Worm (Caenorhabditis elegans) whole organism, L4/young adult: ENCODE results near the gene F40G12.10.

Source experiments
- W03F9.2 ChIP-seq: fragments of 150-350 bp; optimal IDR thresholded peaks from 2 replicates; lab custom pipeline; 2014; ENCODE audit warnings: missing biosample characterization, missing genetic modification characterization
- dao-5 ChIP-seq: sonication (generic microtip); optimal IDR thresholded peaks from 2 replicates; lab custom pipeline; 2016; ENCODE audit warnings: missing genotype, missing genetic modification characterization, moderate library complexity, missing compliant biosample characterization
- him-1 ChIP-seq: sonication (generic microtip); optimal IDR thresholded peaks from 2 replicates; lab custom pipeline; 2016; ENCODE audit warnings: missing genotype, missing genetic modification reagents, missing genetic modification characterization, missing compliant biosample characterization

Gene F40G12.10

DNA sequence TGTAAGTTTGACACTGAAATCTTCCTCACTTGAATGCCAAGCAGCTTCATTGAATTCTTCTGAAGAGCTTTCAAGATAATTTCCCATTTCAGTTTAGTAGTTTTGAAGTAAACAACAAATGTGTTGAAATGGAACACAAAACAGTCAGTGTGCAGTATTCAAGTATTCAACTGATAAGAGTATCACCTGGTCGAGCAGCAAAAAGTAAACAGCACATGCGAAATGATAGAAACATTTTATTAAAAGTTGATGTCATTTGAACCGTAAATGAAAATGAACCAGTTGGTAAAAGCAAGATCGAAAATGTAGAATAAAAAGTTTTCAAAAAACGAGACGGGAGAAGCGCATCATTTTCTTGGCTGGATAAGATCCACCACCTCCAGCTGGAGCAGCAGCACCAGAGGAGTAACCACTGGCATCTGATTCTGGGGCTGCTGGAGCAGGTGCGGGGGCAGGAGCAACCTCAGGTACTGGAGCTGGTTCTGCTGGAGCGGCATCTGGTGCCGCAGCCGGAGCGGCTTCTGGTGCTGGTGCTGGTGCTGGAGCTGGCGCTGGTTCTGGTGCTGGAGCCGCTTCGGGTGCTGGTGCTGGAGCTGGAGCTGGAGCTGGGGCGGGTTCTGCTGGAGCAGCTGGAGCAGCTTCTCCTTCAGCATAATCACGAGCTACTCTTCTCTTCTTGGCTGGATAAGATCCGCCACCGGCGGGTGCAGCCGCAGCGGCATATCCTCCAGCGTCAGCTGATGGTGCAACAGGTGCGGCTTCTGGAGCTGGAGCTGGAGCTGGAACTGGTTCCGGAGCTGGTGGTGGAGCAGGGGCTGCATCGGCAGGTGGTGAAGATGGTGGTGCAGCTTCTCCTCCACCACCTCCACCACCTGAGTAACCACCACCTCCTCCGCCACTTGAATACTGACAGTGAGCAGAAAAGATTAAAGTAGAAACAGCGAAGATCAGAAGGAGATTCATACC lies 41.4 kb downstream of the F40G12.10 start, which contains the start of the genes F47B8.4 and F47B8.18:
Gene F47B8.4, minus strand, starts transcription at position 172 of the 966 bp plus-strand sequence.
Gene F47B8.18, minus strand, starts transcription at position 963 of the 966 bp plus-strand sequence.
- no peak for TF ChIP-seq him-1 (tag; lab: Kevin White, UChicago)
- TF ChIP-seq W03F9.2 = no peak
- no peak for TF ChIP-seq dao-5 (tag; lab: Kevin White, UChicago)

DNA sequence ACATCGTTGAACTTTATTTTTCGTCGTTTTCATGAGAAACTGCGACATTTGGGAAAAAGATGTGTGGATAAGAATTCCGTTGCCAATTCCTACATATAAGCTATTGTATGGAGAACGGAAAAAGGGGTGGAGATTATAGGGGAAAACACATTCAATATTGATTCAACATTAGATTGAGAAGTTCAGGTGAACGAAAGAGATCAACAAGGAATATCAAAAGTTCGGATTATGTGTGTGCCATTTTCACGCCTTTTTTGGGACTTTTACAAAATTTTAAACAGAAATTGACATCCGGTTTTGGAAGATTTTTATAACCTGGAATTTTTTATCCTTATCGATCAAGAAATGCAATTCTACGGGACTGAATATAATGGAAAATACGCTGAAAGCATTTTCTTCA lies 44.4 kb downstream of the F40G12.10 start, which contains the start of gene F47B8.5:
Gene F47B8.5, minus strand, starts transcription at position 101 of the 400 bp plus-strand sequence.
- no peak for TF ChIP-seq him-1 (tag; lab: Kevin White, UChicago)
- TF ChIP-seq dao-5 (tag; lab: Kevin White, UChicago) = no peak
- no peak for TF ChIP-seq W03F9.2

- TF ChIP-seq W03F9.2 (no peak), dao-5 (tag; lab: Kevin White, UChicago) (no peak), him-1 (tag; lab: Kevin White, UChicago) (no peak)
These were observed 45.5 kb downstream of the F40G12.10 start, which contains the start of gene pepm-1 for ce11 chrV:14328806-14329205. Gene pepm-1 (plus strand): TSS chrV:14329106.

DNA sequence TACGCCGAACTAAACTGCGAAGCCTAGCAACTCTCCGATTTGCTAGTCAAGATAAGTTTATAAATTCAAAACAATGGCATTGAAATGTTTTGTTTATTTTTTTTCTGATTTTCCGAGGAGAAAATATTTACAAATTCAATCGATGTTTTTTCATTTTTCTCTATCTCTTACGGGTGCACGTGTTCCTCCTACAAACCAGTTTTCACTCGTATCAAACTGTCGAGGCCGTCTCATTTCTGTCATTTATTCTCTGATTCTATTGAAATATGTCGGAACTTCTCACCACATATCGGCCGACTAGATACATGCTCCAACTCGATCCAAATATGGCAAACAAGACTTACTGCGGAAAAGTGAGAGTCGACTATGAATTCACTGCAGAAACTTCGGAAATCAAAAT lies 48.1 kb downstream of the F40G12.10 start, which contains the start of gene F47B8.8:
Gene F47B8.8, plus strand, starts transcription at position 257 of the 400 bp plus-strand sequence.
- no peak for TF ChIP-seq W03F9.2
- TF ChIP-seq dao-5 (tag; lab: Kevin White, UChicago) = no peak
- TF ChIP-seq him-1 (tag; lab: Kevin White, UChicago) = no peak

DNA sequence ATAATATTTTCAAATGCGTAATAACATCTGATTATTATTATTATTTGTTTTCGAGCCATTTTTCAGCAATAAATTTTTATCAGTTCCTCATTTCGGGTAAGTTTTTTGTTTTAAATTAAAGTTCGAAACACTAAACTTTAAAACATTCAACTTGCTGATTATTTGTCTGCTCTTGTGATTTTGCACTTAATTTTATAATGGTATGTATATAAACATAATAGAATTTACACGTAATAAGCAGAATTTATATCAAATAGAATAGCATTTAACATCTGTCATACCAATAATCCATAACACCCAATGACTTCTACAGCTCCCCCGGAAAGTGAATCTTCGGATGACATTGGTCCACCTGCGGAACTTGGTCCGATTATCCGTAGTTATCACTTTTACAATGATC lies 49.8 kb downstream of the F40G12.10 start, which contains the start of gene srm-4:
Gene srm-4, plus strand, starts transcription at position 301 of the 400 bp plus-strand sequence.
- TF ChIP-seq him-1 (tag; lab: Kevin White, UChicago) = no peak
- TF ChIP-seq W03F9.2 = no peak
- no peak for TF ChIP-seq dao-5 (tag; lab: Kevin White, UChicago)

DNA sequence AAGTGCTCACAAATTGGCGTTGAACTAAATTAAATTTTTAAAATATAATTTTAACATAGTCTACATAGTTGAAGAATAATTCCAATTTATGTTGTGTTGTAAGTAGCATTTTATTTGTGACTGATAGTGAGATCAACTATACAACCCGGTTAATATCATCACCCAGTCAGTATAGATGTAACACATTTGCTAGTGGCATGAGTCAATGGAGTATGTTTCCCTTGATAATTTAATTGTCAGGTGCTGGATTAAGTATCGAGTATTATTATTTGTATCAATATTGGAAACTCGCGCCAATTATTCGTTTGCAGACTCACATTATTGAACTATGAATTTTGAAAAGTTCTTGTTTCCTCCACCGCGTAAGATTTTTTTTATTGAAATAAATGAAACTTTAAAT lies 51.6 kb downstream of the F40G12.10 start, which contains the start of gene srm-5:
Gene srm-5, plus strand, starts transcription at position 301 of the 400 bp plus-strand sequence.
- no peak for TF ChIP-seq him-1 (tag; lab: Kevin White, UChicago)
- TF ChIP-seq W03F9.2 = no peak
- TF ChIP-seq dao-5 (tag; lab: Kevin White, UChicago) = no peak
